Worm (Caenorhabditis elegans) whole organism, mixed stage, embryonic: ENCODE data around the gene Y48E1C.2.

Experiments used
- lin-13 ChIP-seq: fragments of 150-350 bp; optimal IDR thresholded peaks from 2 replicates; lab custom pipeline; 2014; ENCODE audit warnings: missing biosample characterization, missing genetic modification characterization
- mab-5 ChIP-seq: fragments of 150-350 bp; optimal IDR thresholded peaks from 2 replicates; lab custom pipeline; 2014; ENCODE audit warnings: missing biosample characterization, missing genetic modification characterization
- nhr-12 ChIP-seq: fragments of 150-350 bp; optimal IDR thresholded peaks from 2 replicates; lab custom pipeline; 2014; ENCODE audit warnings: missing biosample characterization, missing genetic modification characterization

ce11 chrII:13383061-13383460 is 41.3 kb upstream of the Y48E1C.2 start:
- TF ChIP-seq lin-13 (tag; lab: Kevin White, UChicago) (no peak), mab-5 (tag; lab: Kevin White, UChicago) (no peak), nhr-12 (tag; lab: Kevin White, UChicago) (no peak)
